Worm (Caenorhabditis elegans) whole organism, L4 larva: Measurements from ENCODE around the gene ZK185.1.

ENCODE experiments used
- D1046.2 ChIP-seq: fragments of 200-800 bp; sonication (Bioruptor generic); IDR thresholded peaks from 2 replicates; pipeline ENCODE4 v1.3.6; 2022; ENCODE audit warnings: missing genetic modification characterization, missing compliant biosample characterization
- F10B5.3 ChIP-seq: sonication (generic microtip); optimal IDR thresholded peaks from 2 replicates; lab custom pipeline; 2016; ENCODE audit warnings: mild to moderate bottlenecking, missing genetic modification characterization, missing compliant biosample characterization
- ZK337.2 ChIP-seq: fragments of 200-800 bp; sonication (Bioruptor generic); IDR thresholded peaks from 2 replicates; pipeline ENCODE4 v1.3.6; 2022; ENCODE audit warnings: missing genetic modification reagents, missing genetic modification characterization, missing compliant biosample characterization
- aha-1 ChIP-seq: fragments of 150-350 bp; peaks from one replicate; lab custom pipeline; 2014; ENCODE audit warnings: missing biosample characterization, missing genetic modification characterization
- arid-1 ChIP-seq: fragments of 200-800 bp; sonication (Bioruptor generic); conservative IDR thresholded peaks from 2 replicates; pipeline ENCODE4 v1.3.6; 2022; ENCODE audit warnings: missing genetic modification reagents, missing genetic modification characterization, missing compliant biosample characterization
- attf-4 ChIP-seq: sonication (generic microtip); optimal IDR thresholded peaks from 3 replicates; lab custom pipeline; 2017; ENCODE audit warnings: missing biosample characterization, missing genetic modification characterization
- ceh-28 ChIP-seq: fragments of 150-350 bp; optimal IDR thresholded peaks from 2 replicates; lab custom pipeline; 2014; ENCODE audit warnings: missing biosample characterization, missing genetic modification reagents, missing genetic modification characterization
- ceh-32 ChIP-seq: sonication (generic microtip); optimal IDR thresholded peaks from 2 replicates; lab custom pipeline; 2016; ENCODE audit warnings: mild to moderate bottlenecking, missing genetic modification characterization, missing compliant biosample characterization; ENCODE audit not compliant: poor library complexity
- ceh-44 ChIP-seq: fragments of 200-800 bp; sonication (Bioruptor generic); IDR thresholded peaks from 2 replicates; pipeline ENCODE4 v1.3.6; 2022; ENCODE audit warnings: missing genetic modification reagents, missing genetic modification characterization, missing compliant biosample characterization
- ceh-62 ChIP-seq: sonication (generic microtip); optimal IDR thresholded peaks from 2 replicates; lab custom pipeline; 2017; ENCODE audit warnings: missing biosample characterization, missing genetic modification characterization
- ceh-82 ChIP-seq: sonication (generic microtip); optimal IDR thresholded peaks from 2 replicates; lab custom pipeline; 2017; ENCODE audit warnings: missing biosample characterization, missing genetic modification characterization
- daf-16 ChIP-seq, 3 experiments: sonication (generic microtip); optimal IDR thresholded peaks; 2 replicates each; lab custom pipeline; 2016 to 2017; ENCODE audit warnings: missing genetic modification characterization in 3 of 3, missing genetic modification reagents in 3 of 3, mild to moderate bottlenecking in 2 of 3, missing compliant biosample characterization in 2 of 3, missing biosample characterization in 1 of 3, moderate library complexity in 1 of 3
- daf-19 ChIP-seq: fragments of 200-800 bp; sonication (Bioruptor generic); conservative IDR thresholded peaks from 2 replicates; pipeline ENCODE4 v1.3.6; 2022; ENCODE audit warnings: missing genetic modification characterization, missing compliant biosample characterization
- daf-8 ChIP-seq: fragments of 200-800 bp; sonication (Bioruptor generic); IDR thresholded peaks from 2 replicates; pipeline ENCODE4 v1.3.6; 2022; ENCODE audit warnings: missing genetic modification characterization, missing compliant biosample characterization
- dmd-6 ChIP-seq: fragments of 200-800 bp; sonication (Bioruptor generic); IDR thresholded peaks from 2 replicates; pipeline ENCODE4 v1.3.6; 2022; ENCODE audit warnings: missing genetic modification reagents, missing genetic modification characterization, missing compliant biosample characterization
- dmd-8 ChIP-seq: fragments of 200-800 bp; sonication (Bioruptor generic); IDR thresholded peaks from 2 replicates; pipeline ENCODE4 v1.3.6; 2022; ENCODE audit warnings: missing genetic modification characterization, missing compliant biosample characterization
- egl-27 ChIP-seq: sonication (generic microtip); optimal IDR thresholded peaks from 3 replicates; lab custom pipeline; 2017; ENCODE audit warnings: missing biosample characterization, missing genetic modification reagents, missing genetic modification characterization
- fos-1 ChIP-seq: fragments of 150-350 bp; optimal IDR thresholded peaks from 2 replicates; lab custom pipeline; 2014; ENCODE audit warnings: missing biosample characterization, missing genetic modification characterization
- hif-1 ChIP-seq, 2 experiments: sonication (generic microtip); optimal IDR thresholded peaks; 2 replicates each; lab custom pipeline; 2016 to 2017; ENCODE audit warnings: missing compliant biosample characterization in 2 of 2, missing genetic modification characterization in 2 of 2, missing genetic modification reagents in 2 of 2, missing genotype in 2 of 2, mild to moderate bottlenecking in 1 of 2
- hlh-11 ChIP-seq: fragments of 200-800 bp; sonication (Bioruptor generic); optimal IDR thresholded peaks from 2 replicates; lab custom pipeline; 2018; ENCODE audit warnings: mild to moderate bottlenecking, missing genetic modification characterization, missing compliant biosample characterization
- hmg-1.1 ChIP-seq: fragments of 200-800 bp; sonication (Bioruptor generic); IDR thresholded peaks from 2 replicates; pipeline ENCODE4 v1.3.6; 2022; ENCODE audit warnings: missing genetic modification reagents, missing genetic modification characterization, missing compliant biosample characterization
- lim-7 ChIP-seq: fragments of 200-800 bp; sonication (Bioruptor generic); IDR thresholded peaks from 2 replicates; pipeline ENCODE4 v1.3.6; 2022; ENCODE audit warnings: missing genetic modification characterization, missing compliant biosample characterization
- lin-1 ChIP-seq: fragments of 200-800 bp; sonication (Bioruptor generic); IDR thresholded peaks from 2 replicates; pipeline ENCODE4 v1.3.6; 2022; ENCODE audit warnings: missing genetic modification reagents, missing genetic modification characterization, missing compliant biosample characterization
- lin-39 ChIP-seq: fragments of 150-350 bp; optimal IDR thresholded peaks from 2 replicates; lab custom pipeline; 2014; ENCODE audit warnings: missing biosample characterization, missing genetic modification reagents, missing genetic modification characterization
- lir-3 ChIP-seq: sonication (generic microtip); optimal IDR thresholded peaks from 2 replicates; lab custom pipeline; 2016; ENCODE audit warnings: mild to moderate bottlenecking, missing genetic modification characterization, missing compliant biosample characterization
- madf-5 ChIP-seq, 2 experiments: fragments of 200-800 bp; sonication (Bioruptor generic); IDR thresholded peaks; 2 replicates each; pipeline ENCODE4 v1.3.6; 2022; ENCODE audit warnings: missing compliant biosample characterization in 2 of 2, missing genetic modification characterization in 2 of 2
- mdl-1 ChIP-seq, 2 experiments: fragments of 150-350 bp in 1 of 2; sonication (generic microtip) in 1 of 2; optimal IDR thresholded peaks; 2 replicates each; lab custom pipeline; 2014 to 2017; ENCODE audit warnings: missing biosample characterization in 2 of 2, missing genetic modification characterization in 2 of 2
- mxl-2 ChIP-seq: fragments of 200-800 bp; sonication (Bioruptor generic); conservative IDR thresholded peaks from 2 replicates; pipeline ENCODE4 v1.3.6; 2022; ENCODE audit warnings: missing genetic modification reagents, missing genetic modification characterization, missing compliant biosample characterization
- nhr-10 ChIP-seq: fragments of 150-350 bp; optimal IDR thresholded peaks from 2 replicates; lab custom pipeline; 2014; ENCODE audit warnings: missing biosample characterization, missing genetic modification characterization
- nhr-237 ChIP-seq: sonication (generic microtip); optimal IDR thresholded peaks from 2 replicates; lab custom pipeline; 2017; ENCODE audit warnings: missing biosample characterization, missing genetic modification characterization
- nhr-28 ChIP-seq: fragments of 150-350 bp; optimal IDR thresholded peaks from 2 replicates; lab custom pipeline; 2014; ENCODE audit warnings: missing biosample characterization, missing genetic modification characterization
- nhr-41 ChIP-seq: fragments of 200-800 bp; sonication (Bioruptor generic); IDR thresholded peaks from 2 replicates; pipeline ENCODE4 v1.3.6; 2022; ENCODE audit warnings: missing genetic modification reagents, missing genetic modification characterization, missing compliant biosample characterization
- nhr-42 ChIP-seq: fragments of 200-800 bp; sonication (Bioruptor generic); IDR thresholded peaks from 2 replicates; pipeline ENCODE4 v1.3.6; 2022; ENCODE audit warnings: missing genetic modification characterization, missing compliant biosample characterization
- nhr-48 ChIP-seq: sonication (generic microtip); optimal IDR thresholded peaks from 2 replicates; lab custom pipeline; 2016; ENCODE audit warnings: mild to moderate bottlenecking, missing genetic modification characterization, missing compliant biosample characterization
- php-3 ChIP-seq: fragments of 200-800 bp; sonication (Bioruptor generic); IDR thresholded peaks from 2 replicates; pipeline ENCODE4 v1.3.6; 2022; ENCODE audit warnings: missing genetic modification reagents, missing genetic modification characterization, missing compliant biosample characterization
- pqm-1 ChIP-seq: sonication (generic microtip); optimal IDR thresholded peaks from 2 replicates; lab custom pipeline; 2017; ENCODE audit warnings: missing biosample characterization, missing genetic modification characterization
- rbr-2 ChIP-seq: sonication (generic microtip); optimal IDR thresholded peaks from 2 replicates; lab custom pipeline; 2016; ENCODE audit warnings: missing genotype, missing genetic modification characterization, missing compliant biosample characterization
- skn-1 ChIP-seq: fragments of 150-350 bp; optimal IDR thresholded peaks from 2 replicates; lab custom pipeline; 2014; ENCODE audit warnings: missing biosample characterization, missing genetic modification characterization
- spr-1 ChIP-seq: sonication (generic microtip); optimal IDR thresholded peaks from 2 replicates; lab custom pipeline; 2016; ENCODE audit warnings: mild to moderate bottlenecking, missing genetic modification characterization, missing compliant biosample characterization
- tag-97 ChIP-seq: fragments of 200-800 bp; sonication (Bioruptor generic); IDR thresholded peaks from 2 replicates; pipeline ENCODE4 v1.3.6; 2022; ENCODE audit warnings: missing genetic modification characterization, missing compliant biosample characterization
- tra-1 ChIP-seq: fragments of 200-800 bp; sonication (Bioruptor generic); IDR thresholded peaks from 2 replicates; pipeline ENCODE4 v1.3.6; 2022; ENCODE audit warnings: missing genetic modification reagents, missing genetic modification characterization, missing compliant biosample characterization
- unc-62 ChIP-seq, 3 experiments: fragments of 150-350 bp in 1 of 3; sonication (generic microtip); optimal IDR thresholded peaks in 2 of 3; peaks in 1 of 3; 1 replicate in 1 of 3; 2 replicates in 2 of 3; lab custom pipeline; 2014 to 2017; ENCODE audit warnings: missing biosample characterization in 3 of 3, missing genetic modification characterization in 3 of 3, missing genetic modification reagents in 3 of 3, missing genotype in 1 of 3
- zag-1 ChIP-seq: fragments of 150-350 bp; optimal IDR thresholded peaks from 2 replicates; lab custom pipeline; 2014; ENCODE audit warnings: missing biosample characterization, missing genetic modification characterization
- zfp-2 ChIP-seq: sonication (generic microtip); optimal IDR thresholded peaks from 2 replicates; lab custom pipeline; 2016; ENCODE audit warnings: mild to moderate bottlenecking, missing genetic modification characterization, missing compliant biosample characterization

Gene ZK185.1

ce11 chrIV:4526724-4527123 lies 21.6 kb upstream of the ZK185.1 start:
- TF ChIP-seq madf-5 (GFP tag; IDR thresholded peaks at IDR 0.05; lab: Robert Waterston, UW) (no peak), unc-62 (GFP tag; optimal IDR thresholded peaks at IDR 0.05 in 1 of 2; lab: Kevin White, UChicago) (peak in 1 of 2 experiments; percentile 29), unc-62 (tag; optimal IDR thresholded peaks at IDR 0.05; lab: Kevin White, UChicago) (no peak)

- no peak for TF ChIP-seq spr-1 (tag; lab: Kevin White, UChicago)
- TF ChIP-seq F10B5.3, result no peak
- no peak for TF ChIP-seq dmd-8
- no peak for TF ChIP-seq aha-1 (tag; lab: Kevin White, UChicago)
- no peak for TF ChIP-seq lir-3 (tag; lab: Kevin White, UChicago)
- no peak for TF ChIP-seq nhr-48 (tag; lab: Kevin White, UChicago)
- TF ChIP-seq tag-97, result no peak
- TF ChIP-seq egl-27 (tag; lab: Kevin White, UChicago), result no peak
- TF ChIP-seq hmg-1.1 (GFP tag; lab: Robert Waterston, UW), result no peak
- no peak for TF ChIP-seq ZK337.2
- no peak for TF ChIP-seq ceh-28
- no peak for TF ChIP-seq mxl-2 (GFP tag; lab: Robert Waterston, UW)
- TF ChIP-seq lin-1 (GFP tag; lab: Robert Waterston, UW), result no peak
- TF ChIP-seq nhr-41 (GFP tag; lab: Robert Waterston, UW), result no peak
- TF ChIP-seq nhr-42 (GFP tag; lab: Robert Waterston, UW), result no peak
- 0 out of 2 replicates have a peak, but pooled peaks have one; percentile 38 for TF ChIP-seq php-3 (GFP tag; lab: Robert Waterston, UW)
- TF ChIP-seq nhr-10 (tag; lab: Kevin White, UChicago), result no peak
- no peak for TF ChIP-seq zag-1 (tag; lab: Kevin White, UChicago)
- TF ChIP-seq lim-7, result no peak
- TF ChIP-seq nhr-28 (tag; lab: Kevin White, UChicago), result peak; percentile 82
- TF ChIP-seq zfp-2 (tag; lab: Kevin White, UChicago), result no peak
- TF ChIP-seq attf-4, result no peak
- no peak for TF ChIP-seq daf-16 (GFP tag; optimal IDR thresholded peaks at IDR 0.05; lab: Kevin White, UChicago)
- no peak for TF ChIP-seq daf-16 (tag; optimal IDR thresholded peaks at IDR 0.05; lab: Kevin White, UChicago)
- no peak for TF ChIP-seq D1046.2 (GFP tag; lab: Robert Waterston, UW)
- no peak for TF ChIP-seq ceh-44 (GFP tag; lab: Robert Waterston, UW)
- TF ChIP-seq skn-1, result no peak
- TF ChIP-seq daf-19 (GFP tag; lab: Robert Waterston, UW), result no peak
- no peak for TF ChIP-seq ceh-62 (tag; lab: Kevin White, UChicago)
- TF ChIP-seq ceh-32 (tag; lab: Kevin White, UChicago), result no peak
- peak in 1 of 2 experiments; percentile 84 for TF ChIP-seq unc-62 (GFP tag; optimal IDR thresholded peaks at IDR 0.05 in 1 of 2; lab: Kevin White, UChicago)
- no peak for TF ChIP-seq unc-62 (tag; optimal IDR thresholded peaks at IDR 0.05; lab: Kevin White, UChicago)
- no peak for TF ChIP-seq nhr-237 (tag; lab: Kevin White, UChicago)
- TF ChIP-seq pqm-1 (tag; lab: Kevin White, UChicago), result peak; percentile 94
- no peak for TF ChIP-seq rbr-2 (tag; lab: Kevin White, UChicago)
- TF ChIP-seq hif-1 (tag; optimal IDR thresholded peaks at IDR 0.05; lab: Kevin White, UChicago), result no peak
- TF ChIP-seq hlh-11 (tag; lab: Kevin White, UChicago), result peak; percentile 52
- no peak for TF ChIP-seq arid-1
- TF ChIP-seq fos-1 (tag; lab: Kevin White, UChicago), result no peak
- TF ChIP-seq daf-8, result no peak
- TF ChIP-seq mdl-1 (tag; optimal IDR thresholded peaks at IDR 0.05; lab: Kevin White, UChicago), result no peak
- peak; percentile 78 for TF ChIP-seq dmd-6
- no peak for TF ChIP-seq madf-5 (GFP tag; IDR thresholded peaks at IDR 0.05; lab: Robert Waterston, UW)
- no peak for TF ChIP-seq lin-39
- TF ChIP-seq tra-1, result no peak
- TF ChIP-seq ceh-82 (tag; lab: Kevin White, UChicago), result no peak
Measured at ce11 chrIV:4530170-4530569, 18.2 kb upstream of the ZK185.1 start, which contains the start of gene ZK185.3. Gene ZK185.3, minus strand, starts transcription at chrIV:4530432.
